Fruit fly (Drosophila melanogaster): ENCODE data around the gene Acp95EF.

Acp95EF gene

dm6 chr3R:24230423-24231205, 1.8 kb downstream of the Acp95EF start, which contains the start of gene mask (continued):
- TF ChIP-seq CG7963 (GFP tag; IDR thresholded peaks at IDR 0.05; ENCODE audit: partially characterized antibody) (0 out of 3 replicates have a peak, but pooled peaks have one; percentile 32), Sox102F (GFP tag; optimal IDR thresholded peaks at IDR 0.05) (no peak), CG11504 (tag; optimal IDR thresholded peaks at IDR 0.05) (no peak), pros (GFP tag; optimal IDR thresholded peaks at IDR 0.05) (no peak), Chrac-16 (GFP tag; optimal IDR thresholded peaks at IDR 0.05) (peak; percentile 27), gfzf (GFP tag; optimal IDR thresholded peaks at IDR 0.05) (peak; percentile 89), CG7271 (tag; optimal IDR thresholded peaks at IDR 0.05) (peak; percentile 82), Dref (GFP tag; IDR thresholded peaks at IDR 0.05) (peak; percentile 58), sisA (GFP tag; IDR thresholded peaks at IDR 0.05) (peak; percentile 31; the same call in 1 of the 2 replicates), lola (GFP tag; optimal IDR thresholded peaks at IDR 0.05) (peak in 1 of 3 experiments; percentile 5), fd3F (GFP tag; optimal IDR thresholded peaks at IDR 0.05) (peak; percentile 75), CG3847 (GFP tag; IDR thresholded peaks at IDR 0.05) (peak; percentile 78), sna (GFP tag; IDR thresholded peaks at IDR 0.05; ENCODE audit: partially characterized antibody) (no peak), Taf1 (GFP tag; IDR thresholded peaks at IDR 0.05) (peak; percentile 46; the same call in 1 of the 2 replicates), Lhr (GFP tag; optimal IDR thresholded peaks at IDR 0.05) (peak; percentile 63), Oaz (GFP tag; IDR thresholded peaks at IDR 0.05) (peak; percentile 61; the same call in 1 of the 2 replicates), fu2 (GFP tag; optimal IDR thresholded peaks at IDR 0.05) (peak; percentile 78), CG6683 (GFP tag; optimal IDR thresholded peaks at IDR 0.05) (peak; percentile 0), gce (GFP tag; IDR thresholded peaks at IDR 0.05) (peak; percentile 79), BEAF-32 (GFP tag; optimal IDR thresholded peaks at IDR 0.05) (peak; percentile 83), en (GFP tag; optimal IDR thresholded peaks at IDR 0.05) (peak; percentile 63), CG31388 (GFP tag; optimal IDR thresholded peaks at IDR 0.05) (no peak), CG1529 (GFP tag; optimal IDR thresholded peaks at IDR 0.05) (peak; percentile 26), CG1603 (tag; optimal IDR thresholded peaks at IDR 0.05) (peak; percentile 62), Oli (tag; optimal IDR thresholded peaks at IDR 0.05) (peak; percentile 43), ab (GFP tag; optimal IDR thresholded peaks at IDR 0.05) (no peak), zfh2 (GFP tag; optimal IDR thresholded peaks at IDR 0.05) (peak; percentile 81), CG2678 (tag; optimal IDR thresholded peaks at IDR 0.05) (peak; percentile 59), CG8478 (optimal IDR thresholded peaks at IDR 0.05) (peak; percentile 37), Rfx (GFP tag; IDR thresholded peaks at IDR 0.05) (peak; percentile 93), CG7372 (GFP tag; IDR thresholded peaks at IDR 0.05) (peak; percentile 70), CG30431 (GFP tag; optimal IDR thresholded peaks at IDR 0.05) (peak; percentile 33), H2.0 (GFP tag; IDR thresholded peaks at IDR 0.05) (peak; percentile 70; the same call in 1 of the 2 replicates), CG13424 (tag; optimal IDR thresholded peaks at IDR 0.05) (peak; percentile 39), CG33557 (GFP tag; optimal IDR thresholded peaks at IDR 0.05) (peak; percentile 71), CG8290 (GFP tag; optimal IDR thresholded peaks at IDR 0.05) (peak; percentile 81), CG8290 (tag; optimal IDR thresholded peaks at IDR 0.05) (peak; percentile 28 to 86), H15 (GFP tag; IDR thresholded peaks at IDR 0.05) (peak; percentile 82), CG9727 (GFP tag; optimal IDR thresholded peaks at IDR 0.05) (peak; percentile 92), CG8924 (tag; optimal IDR thresholded peaks at IDR 0.05) (peak; percentile 32), Optix (GFP tag; IDR thresholded peaks at IDR 0.05) (0 out of 3 replicates have a peak, but pooled peaks have one; percentile 59), fd96Cb (tag; optimal IDR thresholded peaks at IDR 0.05) (peak; percentile 4), cato (GFP tag; optimal IDR thresholded peaks at IDR 0.05; ENCODE audit: borderline replicate concordance) (peak; percentile 61), odd (GFP tag; optimal IDR thresholded peaks at IDR 0.05) (peak; percentile 73), CG6791 (GFP tag; IDR thresholded peaks at IDR 0.05; ENCODE audit: partially characterized antibody) (peak; percentile 50), al (GFP tag; IDR thresholded peaks at IDR 0.05) (peak; percentile 70), Hr78 (GFP tag; optimal IDR thresholded peaks at IDR 0.05) (no peak), sug (tag; optimal IDR thresholded peaks at IDR 0.05) (peak; percentile 82)

All from whole organism, embryonic.